Fruit fly (Drosophila melanogaster) whole organism, embryonic: ENCODE data around the gene CG32855.

Experiments
- ATbp ChIP-seq: fragments of 200-800 bp; sonication (Bioruptor generic); optimal IDR thresholded peaks from 2 replicates; lab custom pipeline; 2017; ENCODE audit warnings: missing biosample characterization, mild to moderate bottlenecking, missing genetic modification characterization, missing genetic modification reagents
- Ada2b ChIP-seq: fragments of 200-800 bp; sonication (Bioruptor generic); IDR thresholded peaks from 2 replicates; pipeline ENCODE4 v1.3.6; 2022; ENCODE audit warnings: missing biosample characterization, missing genetic modification characterization
- CG10209 ChIP-seq: fragments of 200-800 bp; sonication (Bioruptor generic); optimal IDR thresholded peaks from 3 replicates; lab custom pipeline; 2017; ENCODE audit warnings: missing biosample characterization, mild to moderate bottlenecking, missing genetic modification characterization, missing genetic modification reagents
- CG10267 ChIP-seq: fragments of 200-800 bp; sonication (Bioruptor generic); optimal IDR thresholded peaks from 2 replicates; lab custom pipeline; 2018; ENCODE audit warnings: missing biosample characterization, mild to moderate bottlenecking, missing genetic modification characterization, moderate library complexity
- CG10366 ChIP-seq: fragments of 200-800 bp; sonication (Bioruptor generic); IDR thresholded peaks from 2 replicates; pipeline ENCODE4 v1.3.6; 2022; ENCODE audit warnings: missing biosample characterization, missing genetic modification characterization
- CG10979 ChIP-seq: fragments of 200-800 bp; sonication (Bioruptor generic); optimal IDR thresholded peaks from 2 replicates; lab custom pipeline; 2018; ENCODE audit warnings: missing biosample characterization, mild to moderate bottlenecking, missing genetic modification characterization, moderate library complexity
- CG11695 ChIP-seq: fragments of 200-800 bp; sonication (Bioruptor generic); IDR thresholded peaks from 3 replicates; pipeline ENCODE4 v1.3.6; 2022; ENCODE audit warnings: missing biosample characterization, missing genetic modification characterization
- CG13424 ChIP-seq: fragments of 200-800 bp; sonication (Bioruptor generic); optimal IDR thresholded peaks from 2 replicates; lab custom pipeline; 2019; ENCODE audit warnings: missing biosample characterization, mild to moderate bottlenecking, missing genetic modification characterization, moderate library complexity
- CG13775 ChIP-seq: fragments of 200-800 bp; sonication (Bioruptor generic); optimal IDR thresholded peaks from 3 replicates; lab custom pipeline; 2017; ENCODE audit warnings: missing biosample characterization, mild to moderate bottlenecking, missing genetic modification characterization
- CG15269 ChIP-seq: fragments of 200-800 bp; sonication (Bioruptor generic); optimal IDR thresholded peaks from 2 replicates; lab custom pipeline; 2018; ENCODE audit warnings: missing biosample characterization, mild to moderate bottlenecking, missing genetic modification characterization, moderate library complexity
- CG17328 ChIP-seq: fragments of 200-800 bp; sonication (Bioruptor generic); IDR thresholded peaks from 2 replicates; pipeline ENCODE4 v1.3.6; 2022; ENCODE audit warnings: missing biosample characterization, missing genetic modification characterization
- CG17359 ChIP-seq: fragments of 200-800 bp; sonication (Bioruptor generic); optimal IDR thresholded peaks from 3 replicates; lab custom pipeline; 2018; ENCODE audit warnings: missing biosample characterization, mild to moderate bottlenecking, missing genetic modification characterization, moderate library complexity
- CG17361 ChIP-seq: fragments of 200-800 bp; sonication (Bioruptor generic); IDR thresholded peaks from 3 replicates; pipeline ENCODE4 v1.3.6; 2022; ENCODE audit warnings: missing biosample characterization, missing genetic modification characterization
- CG31365 ChIP-seq: fragments of 200-800 bp; sonication (Bioruptor generic); optimal IDR thresholded peaks from 2 replicates; lab custom pipeline; 2018; ENCODE audit warnings: missing biosample characterization, mild to moderate bottlenecking, missing genetic modification characterization
- CG32532 ChIP-seq: fragments of 200-800 bp; sonication (Bioruptor generic); IDR thresholded peaks from 2 replicates; pipeline ENCODE4 v1.3.6; 2022; ENCODE audit warnings: missing biosample characterization, missing genetic modification characterization
- CG33557 ChIP-seq: fragments of 200-800 bp; sonication (Bioruptor generic); optimal IDR thresholded peaks from 2 replicates; lab custom pipeline; 2019; ENCODE audit warnings: missing biosample characterization, mild to moderate bottlenecking, missing genetic modification characterization, moderate library complexity
- CG3838 ChIP-seq: fragments of 200-800 bp; sonication (Bioruptor generic); optimal IDR thresholded peaks from 3 replicates; lab custom pipeline; 2016; ENCODE audit warnings: missing biosample characterization, missing genetic modification characterization
- CG3995 ChIP-seq: fragments of 200-800 bp; sonication (Bioruptor generic); optimal IDR thresholded peaks from 3 replicates; lab custom pipeline; 2016; ENCODE audit warnings: missing biosample characterization, missing genetic modification characterization
- CG43689 ChIP-seq: fragments of 200-800 bp; sonication (Bioruptor generic); IDR thresholded peaks from 2 replicates; pipeline ENCODE4 v1.3.6; 2022; ENCODE audit warnings: missing biosample characterization, missing genetic modification characterization
- CG6254 ChIP-seq: fragments of 200-800 bp; sonication (Bioruptor generic); optimal IDR thresholded peaks from 3 replicates; lab custom pipeline; 2017; ENCODE audit warnings: mild to moderate bottlenecking, missing biosample characterization, missing genetic modification reagents, missing genetic modification characterization
- CG6654 ChIP-seq: fragments of 200-800 bp; sonication (Bioruptor generic); optimal IDR thresholded peaks from 2 replicates; lab custom pipeline; 2017; ENCODE audit warnings: missing biosample characterization, mild to moderate bottlenecking, missing genetic modification characterization
- CG9727 ChIP-seq: fragments of 200-800 bp; sonication (Bioruptor generic); optimal IDR thresholded peaks from 3 replicates; lab custom pipeline; 2017; ENCODE audit warnings: missing biosample characterization, mild to moderate bottlenecking, missing genetic modification characterization
- CG9817 ChIP-seq: fragments of 200-800 bp; sonication (Bioruptor generic); optimal IDR thresholded peaks from 2 replicates; lab custom pipeline; 2018; ENCODE audit warnings: missing biosample characterization, mild to moderate bottlenecking, missing genetic modification characterization, moderate library complexity
- Dek ChIP-seq: fragments of 200-800 bp; sonication (Bioruptor generic); optimal IDR thresholded peaks from 3 replicates; lab custom pipeline; 2019; ENCODE audit warnings: missing biosample characterization, mild to moderate bottlenecking, missing genetic modification characterization, moderate library complexity
- Dll ChIP-seq: fragments of 200-800 bp; sonication (Bioruptor generic); IDR thresholded peaks from 4 replicates; pipeline ENCODE4 v1.3.6; 2022; ENCODE audit warnings: missing biosample characterization, missing genetic modification characterization; ENCODE audit not compliant: partially characterized antibody
- HLH54F ChIP-seq: fragments of 200-800 bp; sonication (Bioruptor generic); optimal IDR thresholded peaks from 3 replicates; lab custom pipeline; 2016; ENCODE audit warnings: missing biosample characterization, missing genetic modification characterization
- Hr39 ChIP-seq: fragments of >200 bp; optimal IDR thresholded peaks from 2 replicates; lab custom pipeline; 2017
- Hr51 ChIP-seq, 2 experiments: fragments of 200-800 bp; sonication (Bioruptor generic); optimal IDR thresholded peaks; 2 replicates in 1 of 2; 3 replicates in 1 of 2; lab custom pipeline; 2016 to 2018; ENCODE audit warnings: missing biosample characterization in 2 of 2, missing genetic modification characterization in 2 of 2, mild to moderate bottlenecking in 1 of 2, moderate library complexity in 1 of 2
- Hsf ChIP-seq: fragments of 200-800 bp; sonication (Bioruptor generic); optimal IDR thresholded peaks from 3 replicates; lab custom pipeline; 2016; ENCODE audit warnings: missing biosample characterization, missing genetic modification characterization
- Lim3 ChIP-seq: fragments of 200-800 bp; sonication (Bioruptor generic); IDR thresholded peaks from 2 replicates; pipeline ENCODE4 v1.3.6; 2022; ENCODE audit warnings: missing biosample characterization, missing genetic modification characterization
- Stat92E ChIP-seq, 3 experiments: fragments of >200 bp in 2 of 3; fragments of 200-800 bp in 1 of 3; sonication (Bioruptor generic) in 1 of 3; optimal IDR thresholded peaks; 2 replicates each; lab custom pipeline; 2017 to 2019; ENCODE audit warnings: missing biosample characterization in 3 of 3, missing genetic modification characterization in 3 of 3, mild to moderate bottlenecking in 1 of 3, moderate library complexity in 1 of 3
- Taf1 ChIP-seq: fragments of 200-800 bp; sonication (Bioruptor generic); IDR thresholded peaks from 2 replicates; pipeline ENCODE4 v1.3.6; 2022; ENCODE audit warnings: missing biosample characterization, missing genetic modification characterization
- al ChIP-seq: fragments of 200-800 bp; sonication (Bioruptor generic); IDR thresholded peaks from 2 replicates; pipeline ENCODE4 v1.3.6; 2022; ENCODE audit warnings: missing biosample characterization, missing genetic modification characterization
- amos ChIP-seq: fragments of 200-800 bp; sonication (Bioruptor generic); IDR thresholded peaks from 2 replicates; pipeline ENCODE4 v1.3.6; 2022; ENCODE audit warnings: missing biosample characterization, missing genetic modification characterization; ENCODE audit not compliant: partially characterized antibody
- btn ChIP-seq: fragments of 200-800 bp; sonication (Bioruptor generic); optimal IDR thresholded peaks from 2 replicates; lab custom pipeline; 2016; ENCODE audit warnings: missing biosample characterization, missing genetic modification characterization
- en ChIP-seq: fragments of 200-800 bp; sonication (Bioruptor generic); optimal IDR thresholded peaks from 2 replicates; lab custom pipeline; 2016; ENCODE audit warnings: missing biosample characterization, missing genetic modification characterization
- gce ChIP-seq: fragments of 200-800 bp; sonication (Bioruptor generic); IDR thresholded peaks from 3 replicates; pipeline ENCODE4 v1.3.6; 2022; ENCODE audit warnings: missing biosample characterization, missing genetic modification characterization
- gcm2 ChIP-seq: fragments of 200-800 bp; sonication (Bioruptor generic); optimal IDR thresholded peaks from 2 replicates; lab custom pipeline; 2016; ENCODE audit warnings: missing biosample characterization, missing genetic modification characterization
- gt ChIP-seq: fragments of 200-800 bp; sonication (Bioruptor generic); IDR thresholded peaks from 2 replicates; pipeline ENCODE4 v1.3.6; 2022; ENCODE audit warnings: missing biosample characterization, missing genetic modification characterization
- inv ChIP-seq: fragments of 200-800 bp; sonication (Bioruptor generic); IDR thresholded peaks from 2 replicates; pipeline ENCODE4 v1.3.6; 2022; ENCODE audit warnings: missing biosample characterization, missing genetic modification characterization; ENCODE audit not compliant: partially characterized antibody
- lab ChIP-seq: fragments of 200-800 bp; sonication (Bioruptor generic); optimal IDR thresholded peaks from 3 replicates; lab custom pipeline; 2017; ENCODE audit warnings: missing biosample characterization, missing genetic modification characterization, mild to moderate bottlenecking, moderate library complexity, missing genetic modification reagents
- lola ChIP-seq, 3 experiments: fragments of >200 bp in 2 of 3; fragments of 200-800 bp in 1 of 3; sonication (Bioruptor generic) in 1 of 3; optimal IDR thresholded peaks; 2 replicates each; lab custom pipeline; 2017 to 2019; ENCODE audit warnings: missing biosample characterization in 3 of 3, missing genetic modification characterization in 3 of 3, mild to moderate bottlenecking in 1 of 3, moderate library complexity in 1 of 3
- luna ChIP-seq: fragments of 200-800 bp; sonication (Bioruptor generic); optimal IDR thresholded peaks from 2 replicates; lab custom pipeline; 2016; ENCODE audit warnings: missing biosample characterization, missing genetic modification characterization
- mld ChIP-seq: fragments of 200-800 bp; sonication (Bioruptor generic); IDR thresholded peaks from 3 replicates; pipeline ENCODE4 v1.3.6; 2022; ENCODE audit warnings: missing biosample characterization, missing genetic modification characterization; ENCODE audit not compliant: partially characterized antibody
- phol ChIP-seq: fragments of 200-800 bp; sonication (Bioruptor generic); optimal IDR thresholded peaks from 3 replicates; lab custom pipeline; 2018; ENCODE audit warnings: missing biosample characterization, mild to moderate bottlenecking, missing genetic modification characterization, moderate library complexity
- pum ChIP-seq: fragments of 200-800 bp; sonication (Bioruptor generic); optimal IDR thresholded peaks from 2 replicates; lab custom pipeline; 2016; ENCODE audit warnings: missing biosample characterization, missing genetic modification characterization
- tna ChIP-seq: fragments of 200-800 bp; sonication (Bioruptor generic); IDR thresholded peaks from 2 replicates; pipeline ENCODE4 v1.3.6; 2022; ENCODE audit warnings: missing biosample characterization, missing genetic modification characterization; ENCODE audit not compliant: partially characterized antibody
- twi ChIP-seq: fragments of 200-800 bp; optimal IDR thresholded peaks from 2 replicates; lab custom pipeline; 2019; ENCODE audit warnings: missing biosample characterization, mild to moderate bottlenecking, missing genetic modification characterization, moderate library complexity

CG32855 gene

dm6 chr3R:16097661-16098329 lies 17.0 kb upstream of the CG32855 start (continued):
- TF ChIP-seq CG10366 = peak; percentile 70
- peak; percentile 69 for TF ChIP-seq twi (tag; lab: Kevin White, UChicago)
- TF ChIP-seq btn (GFP tag; lab: Kevin White, UChicago) = peak; percentile 79
- TF ChIP-seq CG10979 (tag; lab: Kevin White, UChicago) = peak; percentile 91
- TF ChIP-seq CG6654 (GFP tag; lab: Kevin White, UChicago) = peak; percentile 35
- TF ChIP-seq Lim3 (GFP tag; lab: Robert Waterston, UW) = no peak
- TF ChIP-seq CG3838 (GFP tag; lab: Kevin White, UChicago) = no peak
- peak; percentile 38; the same call in 1 of the 2 replicates for TF ChIP-seq al (GFP tag; lab: Robert Waterston, UW)
- peak; percentile 84 for TF ChIP-seq pum (GFP tag; lab: Kevin White, UChicago)
- peak; percentile 85 for TF ChIP-seq CG17359 (tag; lab: Kevin White, UChicago)
- 0 out of 2 replicates have a peak, but pooled peaks have one; percentile 15 for TF ChIP-seq CG43689
- TF ChIP-seq Hr39 (lab: Kevin White, UChicago) = no peak
- peak; percentile 56 for TF ChIP-seq CG13775 (GFP tag; lab: Kevin White, UChicago)
- TF ChIP-seq CG17361 (GFP tag; lab: Robert Waterston, UW) = peak; percentile 82
- peak; percentile 48 for TF ChIP-seq CG9817
- TF ChIP-seq Stat92E (GFP tag; optimal IDR thresholded peaks at IDR 0.05; lab: Kevin White, UChicago) = peak in 1 of 3 experiments; percentile 70
- peak; percentile 25 to 63 for TF ChIP-seq Hr51 (GFP tag; optimal IDR thresholded peaks at IDR 0.05; lab: Kevin White, UChicago)
- TF ChIP-seq CG10267 = peak; percentile 76
- TF ChIP-seq Hsf (GFP tag; lab: Kevin White, UChicago) = peak; percentile 75
- peak; percentile 60 for TF ChIP-seq HLH54F
- TF ChIP-seq Taf1 (GFP tag; lab: Robert Waterston, UW) = no peak
- peak; percentile 70 for TF ChIP-seq CG32532 (GFP tag; lab: Robert Waterston, UW)
- peak; percentile 6 for TF ChIP-seq Dek (tag; lab: Kevin White, UChicago)
- peak; percentile 70 for TF ChIP-seq ATbp (GFP tag; lab: Kevin White, UChicago)
- peak; percentile 88 for TF ChIP-seq phol (tag; lab: Kevin White, UChicago)
- peak; percentile 66 for TF ChIP-seq CG10209 (GFP tag; lab: Kevin White, UChicago)
- TF ChIP-seq lab (GFP tag; lab: Kevin White, UChicago) = peak; percentile 73
- TF ChIP-seq inv (GFP tag; lab: Robert Waterston, UW) = peak; percentile 32; the same call in 1 of the 2 replicates
- peak; percentile 57 for TF ChIP-seq en (GFP tag; lab: Kevin White, UChicago)
- peak; percentile 81 for TF ChIP-seq CG33557 (GFP tag; lab: Kevin White, UChicago)
- TF ChIP-seq mld (GFP tag; lab: Robert Waterston, UW) = no peak
- no peak for TF ChIP-seq gcm2 (GFP tag; lab: Kevin White, UChicago)
- no peak for TF ChIP-seq Dll (GFP tag; lab: Robert Waterston, UW)
- peak; percentile 59 for TF ChIP-seq CG15269 (tag; lab: Kevin White, UChicago)
- peak in 1 of 3 experiments; percentile 92 for TF ChIP-seq lola (GFP tag; optimal IDR thresholded peaks at IDR 0.05; lab: Kevin White, UChicago)
- TF ChIP-seq CG6254 (GFP tag; lab: Kevin White, UChicago) = peak; percentile 72
- TF ChIP-seq CG17328 (GFP tag; lab: Robert Waterston, UW) = peak; percentile 70
- TF ChIP-seq gce = peak; percentile 58; the same call in 1 of the 3 replicates
- no peak for TF ChIP-seq CG3995 (GFP tag; lab: Kevin White, UChicago)
- TF ChIP-seq Ada2b (GFP tag; lab: Robert Waterston, UW) = peak; percentile 79
- peak; percentile 46 for TF ChIP-seq gt (GFP tag; lab: Robert Waterston, UW)
- TF ChIP-seq CG13424 (tag; lab: Kevin White, UChicago) = peak; percentile 74
- TF ChIP-seq CG9727 (GFP tag; lab: Kevin White, UChicago) = peak; percentile 83
- TF ChIP-seq amos (GFP tag; lab: Robert Waterston, UW) = peak; percentile 60
- TF ChIP-seq tna = no peak
- no peak for TF ChIP-seq luna (GFP tag; lab: Kevin White, UChicago)
- no peak for TF ChIP-seq CG31365 (tag; lab: Kevin White, UChicago)
- peak; percentile 81 for TF ChIP-seq CG11695 (GFP tag; lab: Robert Waterston, UW)
